Worm (Caenorhabditis elegans) whole organism, midembryonic: ENCODE measurements around the gene R07A4.3.

Experiments used
- T22C8.4 ChIP-seq: fragments of 200-800 bp; sonication (Bioruptor generic); IDR thresholded peaks from 2 replicates; pipeline ENCODE4 v1.3.6; 2022; ENCODE audit warnings: missing genetic modification characterization, missing compliant biosample characterization
- cog-1 ChIP-seq: sonication (generic microtip); optimal IDR thresholded peaks from 2 replicates; lab custom pipeline; 2016; ENCODE audit warnings: missing genetic modification characterization, missing compliant biosample characterization
- flt-1 ChIP-seq: fragments of 200-800 bp; sonication (Bioruptor generic); IDR thresholded peaks from 2 replicates; pipeline ENCODE4 v1.3.6; 2022; ENCODE audit warnings: missing genetic modification characterization, missing compliant biosample characterization
- klf-2 ChIP-seq: fragments of 200-800 bp; sonication (Bioruptor generic); conservative IDR thresholded peaks from 2 replicates; pipeline ENCODE4 v1.3.6; 2022; ENCODE audit warnings: missing genetic modification reagents, missing genetic modification characterization, missing compliant biosample characterization
- med-1 ChIP-seq: sonication (generic microtip); optimal IDR thresholded peaks from 2 replicates; lab custom pipeline; 2017; ENCODE audit warnings: missing genetic modification characterization, mild to moderate bottlenecking, missing compliant biosample characterization, antibody characterized with exemption, missing genetic modification reagents; ENCODE audit not compliant: insufficient read depth
- ref-1 ChIP-seq: fragments of 200-800 bp; sonication (Bioruptor generic); conservative IDR thresholded peaks from 2 replicates; pipeline ENCODE4 v1.3.6; 2022; ENCODE audit warnings: missing genetic modification reagents, missing genetic modification characterization, missing compliant biosample characterization
- tab-1 ChIP-seq: fragments of 200-800 bp; sonication (Bioruptor generic); IDR thresholded peaks from 2 replicates; pipeline ENCODE4 v1.3.6; 2022; ENCODE audit warnings: missing genetic modification characterization, missing compliant biosample characterization
- ztf-23 ChIP-seq: fragments of 200-800 bp; sonication (Bioruptor generic); IDR thresholded peaks from 2 replicates; pipeline ENCODE4 v1.3.6; 2022; ENCODE audit warnings: missing genetic modification reagents, missing genetic modification characterization, missing compliant biosample characterization
- ztf-29 ChIP-seq: fragments of 200-800 bp; sonication (Bioruptor generic); IDR thresholded peaks from 2 replicates; pipeline ENCODE4 v1.3.6; 2022; ENCODE audit warnings: missing genetic modification reagents, missing genetic modification characterization, missing compliant biosample characterization

R07A4.3 gene

DNA sequence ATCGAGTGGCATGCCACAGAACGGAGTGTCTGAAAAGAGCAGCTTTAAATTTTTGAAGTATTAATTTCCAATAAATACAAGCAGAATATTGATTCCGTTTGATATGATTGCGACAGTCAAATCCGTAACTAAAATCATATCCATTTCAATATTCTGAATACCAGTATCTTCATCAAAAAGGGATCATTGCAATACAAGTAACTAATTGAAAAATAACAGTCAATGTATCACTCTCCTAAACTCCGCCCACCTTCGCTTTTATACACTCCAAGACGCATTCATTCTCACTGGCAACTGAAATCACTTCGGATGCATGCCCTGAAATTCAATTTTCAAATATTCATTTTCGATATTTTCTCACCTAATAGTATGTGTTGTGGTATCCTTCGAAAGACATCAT, at the start of gene R07A4.3:
Gene R07A4.3, plus strand, starts transcription at position 301 of the 400 bp plus-strand sequence.
- TF ChIP-seq klf-2 (GFP tag; lab: Robert Waterston, UW), result no peak
- TF ChIP-seq T22C8.4 (GFP tag; lab: Robert Waterston, UW), result no peak
- no peak for TF ChIP-seq cog-1

ce11 chrX:10704329-10704728, 49.2 kb upstream of the R07A4.3 start:
- TF ChIP-seq cog-1 (no peak), tab-1 (GFP tag; lab: Robert Waterston, UW) (no peak), T22C8.4 (GFP tag; lab: Robert Waterston, UW) (no peak), ztf-23 (GFP tag; lab: Robert Waterston, UW) (no peak), flt-1 (GFP tag; lab: Robert Waterston, UW) (no peak)

DNA sequence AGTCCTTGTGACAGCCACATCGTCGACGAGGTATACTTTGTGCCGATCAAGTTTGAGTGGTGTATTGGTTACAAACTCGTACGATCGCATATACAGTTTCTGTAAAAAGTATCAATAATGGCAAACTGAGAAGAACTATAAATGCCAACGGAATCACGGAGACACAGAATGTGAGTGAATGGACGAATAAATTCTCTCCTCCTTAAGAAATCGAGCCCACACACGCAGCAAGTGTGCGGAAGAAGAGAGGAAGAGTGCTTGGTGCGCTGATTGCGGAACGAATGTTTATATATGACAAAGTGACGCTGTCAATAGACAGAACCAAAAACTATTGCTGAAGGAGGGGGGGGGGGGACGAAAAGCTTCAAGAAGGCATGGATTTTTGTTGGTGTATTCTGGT, 41.7 kb upstream of the R07A4.3 start, which contains the start of gene rhgf-1:
Gene rhgf-1, minus strand, starts transcription at position 101 of the 400 bp plus-strand sequence.
- TF ChIP-seq ztf-23 (GFP tag; lab: Robert Waterston, UW), result no peak

DNA sequence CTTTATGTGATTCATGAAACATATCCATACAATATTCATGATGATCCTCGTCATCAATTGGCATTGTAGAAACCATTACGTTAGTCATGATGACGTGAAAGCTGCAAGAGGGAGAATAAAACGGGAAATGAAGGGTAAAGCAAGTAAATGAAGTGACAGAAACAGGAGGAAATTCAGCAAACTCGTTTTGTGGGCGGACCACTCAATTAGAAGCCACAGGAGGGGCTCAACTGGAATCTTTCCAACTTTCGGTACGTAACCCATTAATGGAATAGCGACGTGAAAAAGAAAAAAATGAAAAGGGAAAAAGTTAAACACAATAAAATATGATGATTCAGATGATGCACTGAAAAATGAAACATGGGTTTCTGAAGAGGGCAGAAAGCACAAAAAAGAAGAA, 36.5 kb upstream of the R07A4.3 start, which contains the start of gene T01C1.4:
Gene T01C1.4, minus strand, starts transcription at position 101 of the 400 bp plus-strand sequence.
- no peak for TF ChIP-seq T22C8.4 (GFP tag; lab: Robert Waterston, UW)
- TF ChIP-seq med-1 (GFP tag; lab: Kevin White, UChicago), result no peak
- no peak for TF ChIP-seq klf-2 (GFP tag; lab: Robert Waterston, UW)
- no peak for TF ChIP-seq ref-1 (GFP tag; lab: Robert Waterston, UW)
- TF ChIP-seq ztf-29 (GFP tag; lab: Robert Waterston, UW), result no peak
- no peak for TF ChIP-seq flt-1 (GFP tag; lab: Robert Waterston, UW)
- no peak for TF ChIP-seq tab-1 (GFP tag; lab: Robert Waterston, UW)
- no peak for TF ChIP-seq ztf-23 (GFP tag; lab: Robert Waterston, UW)
- no peak for TF ChIP-seq cog-1

DNA sequence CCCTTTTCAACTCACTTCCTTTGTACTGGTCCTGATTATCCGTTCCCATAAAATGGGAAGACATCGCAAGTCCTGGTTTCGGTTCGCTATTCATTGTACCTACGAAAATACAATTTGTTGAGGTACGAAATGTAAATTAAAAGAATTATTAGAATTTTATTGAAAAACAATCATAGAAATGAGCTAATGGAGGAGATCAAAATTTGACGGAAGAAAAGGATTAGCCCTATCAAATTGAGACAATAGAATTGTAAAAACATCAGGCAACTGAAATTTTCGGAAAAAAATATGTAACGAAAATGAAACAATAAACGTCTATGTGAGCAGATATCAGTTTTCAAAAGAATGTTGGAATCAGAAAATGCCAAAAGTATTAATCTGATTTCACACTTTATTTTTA, 31.5 kb upstream of the R07A4.3 start, which contains the start of gene mbr-1:
Gene mbr-1, minus strand, starts transcription at position 101 of the 400 bp plus-strand sequence.
- no peak for TF ChIP-seq ztf-23 (GFP tag; lab: Robert Waterston, UW)
- TF ChIP-seq T22C8.4 (GFP tag; lab: Robert Waterston, UW), result no peak
- TF ChIP-seq ztf-29 (GFP tag; lab: Robert Waterston, UW), result no peak
- no peak for TF ChIP-seq flt-1 (GFP tag; lab: Robert Waterston, UW)
- TF ChIP-seq ref-1 (GFP tag; lab: Robert Waterston, UW), result no peak
- TF ChIP-seq med-1 (GFP tag; lab: Kevin White, UChicago), result no peak
- TF ChIP-seq cog-1, result no peak
- TF ChIP-seq tab-1 (GFP tag; lab: Robert Waterston, UW), result no peak
- no peak for TF ChIP-seq klf-2 (GFP tag; lab: Robert Waterston, UW)

- TF ChIP-seq T22C8.4 (GFP tag; lab: Robert Waterston, UW) (no peak), med-1 (GFP tag; lab: Kevin White, UChicago) (no peak)
Measured at ce11 chrX:10727696-10728095, 25.8 kb upstream of the R07A4.3 start.

- TF ChIP-seq ztf-29 (GFP tag; lab: Robert Waterston, UW) (no peak), T22C8.4 (GFP tag; lab: Robert Waterston, UW) (no peak), tab-1 (GFP tag; lab: Robert Waterston, UW) (no peak), ztf-23 (GFP tag; lab: Robert Waterston, UW) (no peak), klf-2 (GFP tag; lab: Robert Waterston, UW) (no peak), flt-1 (GFP tag; lab: Robert Waterston, UW) (no peak), ref-1 (GFP tag; lab: Robert Waterston, UW) (no peak), cog-1 (no peak), med-1 (GFP tag; lab: Kevin White, UChicago) (no peak)
Measured at ce11 chrX:10731837-10732236, 21.7 kb upstream of the R07A4.3 start.

DNA sequence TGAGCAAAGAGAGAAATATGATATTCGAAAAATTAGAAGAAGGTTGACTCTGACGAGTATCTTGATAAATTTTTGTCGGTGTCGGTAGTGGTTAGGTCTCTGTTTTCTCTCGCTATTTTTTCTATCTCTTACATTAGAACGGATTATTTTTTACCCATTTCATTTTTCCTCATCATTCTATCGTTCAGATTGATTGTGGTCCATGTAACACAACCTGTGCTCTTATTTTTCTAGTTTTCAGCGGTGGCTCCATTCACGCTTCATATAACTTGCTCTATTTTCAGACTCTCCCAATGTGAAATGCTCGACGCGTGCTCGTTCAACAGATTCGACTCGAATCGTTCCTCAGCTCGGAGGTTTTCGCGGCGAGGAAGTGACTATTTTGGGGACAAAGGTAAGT, 19.5 kb upstream of the R07A4.3 start, which contains the start of gene egl-36:
Gene egl-36, plus strand, starts transcription at position 301 of the 400 bp plus-strand sequence.
- TF ChIP-seq ztf-29 (GFP tag; lab: Robert Waterston, UW) (no peak), ztf-23 (GFP tag; lab: Robert Waterston, UW) (no peak), tab-1 (GFP tag; lab: Robert Waterston, UW) (no peak), flt-1 (GFP tag; lab: Robert Waterston, UW) (no peak), med-1 (GFP tag; lab: Kevin White, UChicago) (no peak), ref-1 (GFP tag; lab: Robert Waterston, UW) (no peak), cog-1 (no peak), klf-2 (GFP tag; lab: Robert Waterston, UW) (no peak), T22C8.4 (GFP tag; lab: Robert Waterston, UW) (no peak)

DNA sequence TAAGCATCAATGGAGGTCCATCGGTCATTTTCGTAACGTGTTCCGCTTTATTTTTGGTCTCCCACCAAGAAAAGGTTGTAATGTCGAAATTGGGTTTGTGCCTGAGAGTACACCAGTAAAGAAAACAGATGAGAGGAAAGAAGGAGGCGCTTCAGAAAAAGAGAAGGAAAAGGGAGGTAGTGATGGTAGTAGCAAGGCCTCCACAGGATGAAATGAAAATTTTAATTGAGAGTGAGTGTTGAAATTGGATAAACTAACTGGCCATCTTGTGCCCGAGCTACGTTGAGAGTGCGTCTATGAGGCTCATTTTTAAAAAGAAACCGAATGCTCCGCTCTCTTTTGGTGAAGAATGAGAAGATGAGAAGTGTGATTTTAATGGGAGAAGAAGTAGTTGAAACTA, 7.1 kb upstream of the R07A4.3 start, which contains the start of gene R07A4.2:
Gene R07A4.2, minus strand, starts transcription at position 101 of the 400 bp plus-strand sequence.
- no peak for TF ChIP-seq flt-1 (GFP tag; lab: Robert Waterston, UW)

ce11 chrX:10748145-10748544, 5.4 kb upstream of the R07A4.3 start:
- TF ChIP-seq cog-1, result no peak
- no peak for TF ChIP-seq klf-2 (GFP tag; lab: Robert Waterston, UW)
- no peak for TF ChIP-seq flt-1 (GFP tag; lab: Robert Waterston, UW)
- TF ChIP-seq ztf-23 (GFP tag; lab: Robert Waterston, UW), result no peak
- no peak for TF ChIP-seq med-1 (GFP tag; lab: Kevin White, UChicago)
- TF ChIP-seq ztf-29 (GFP tag; lab: Robert Waterston, UW), result no peak
- TF ChIP-seq T22C8.4 (GFP tag; lab: Robert Waterston, UW), result no peak
- no peak for TF ChIP-seq ref-1 (GFP tag; lab: Robert Waterston, UW)
- TF ChIP-seq tab-1 (GFP tag; lab: Robert Waterston, UW), result no peak
